Fruit fly (Drosophila melanogaster) whole organism, embryonic: ENCODE data around the gene GNBP3.

Experiments
- ATbp ChIP-seq: fragments of 200-800 bp; sonication (Bioruptor generic); optimal IDR thresholded peaks from 2 replicates; lab custom pipeline; 2017; ENCODE audit warnings: missing biosample characterization, mild to moderate bottlenecking, missing genetic modification characterization, missing genetic modification reagents
- Abd-B ChIP-seq: fragments of 200-800 bp; sonication (Bioruptor generic); optimal IDR thresholded peaks from 2 replicates; lab custom pipeline; 2018; ENCODE audit warnings: missing biosample characterization, mild to moderate bottlenecking, missing genetic modification characterization, moderate library complexity
- CG10321 ChIP-seq: fragments of 200-800 bp; sonication (Bioruptor generic); IDR thresholded peaks from 2 replicates; pipeline ENCODE4 v1.3.6; 2022; ENCODE audit warnings: missing biosample characterization, missing genetic modification characterization
- CG11398 ChIP-seq: fragments of 200-800 bp; sonication (Bioruptor generic); optimal IDR thresholded peaks from 2 replicates; lab custom pipeline; 2016; ENCODE audit warnings: missing biosample characterization, missing genetic modification characterization
- CG12219 ChIP-seq: fragments of 200-800 bp; sonication (Bioruptor generic); optimal IDR thresholded peaks from 3 replicates; lab custom pipeline; 2018; ENCODE audit warnings: missing biosample characterization, mild to moderate bottlenecking, missing genetic modification characterization
- CG12299 ChIP-seq: fragments of 200-800 bp; sonication (Bioruptor generic); optimal IDR thresholded peaks from 2 replicates; lab custom pipeline; 2018; ENCODE audit warnings: missing biosample characterization, mild to moderate bottlenecking, missing genetic modification characterization
- CG12769 ChIP-seq: fragments of 200-800 bp; sonication (Bioruptor generic); optimal IDR thresholded peaks from 2 replicates; lab custom pipeline; 2019; ENCODE audit warnings: missing biosample characterization, mild to moderate bottlenecking, missing genetic modification characterization, moderate library complexity
- CG14667 ChIP-seq: fragments of 200-800 bp; sonication (Bioruptor generic); IDR thresholded peaks from 2 replicates; pipeline ENCODE4 v1.3.6; 2022; ENCODE audit warnings: missing biosample characterization, missing genetic modification characterization
- CG14860 ChIP-seq: fragments of 200-800 bp; sonication (Bioruptor generic); IDR thresholded peaks from 3 replicates; pipeline ENCODE4 v1.3.6; 2022; ENCODE audit warnings: missing biosample characterization, missing genetic modification characterization; ENCODE audit not compliant: partially characterized antibody
- CG15696 ChIP-seq: fragments of 200-800 bp; sonication (Bioruptor generic); optimal IDR thresholded peaks from 2 replicates; lab custom pipeline; 2019; ENCODE audit warnings: missing biosample characterization, mild to moderate bottlenecking, missing genetic modification characterization, moderate library complexity
- CG16779 ChIP-seq: fragments of 200-800 bp; sonication (Bioruptor generic); IDR thresholded peaks from 2 replicates; pipeline ENCODE4 v1.3.6; 2022; ENCODE audit warnings: missing biosample characterization, missing genetic modification characterization
- CG16813 ChIP-seq: fragments of 200-800 bp; sonication (Bioruptor generic); IDR thresholded peaks from 3 replicates; pipeline ENCODE4 v1.3.6; 2022; ENCODE audit warnings: missing biosample characterization, missing genetic modification characterization; ENCODE audit not compliant: partially characterized antibody
- CG2116 ChIP-seq: fragments of 200-800 bp; sonication (Bioruptor generic); optimal IDR thresholded peaks from 3 replicates; lab custom pipeline; 2018; ENCODE audit warnings: missing biosample characterization, mild to moderate bottlenecking, missing genetic modification characterization
- CG2678 ChIP-seq: fragments of 200-800 bp; sonication (Bioruptor generic); optimal IDR thresholded peaks from 3 replicates; lab custom pipeline; 2019; ENCODE audit warnings: missing biosample characterization, mild to moderate bottlenecking, missing genetic modification characterization, moderate library complexity
- CG4360 ChIP-seq: fragments of 200-800 bp; sonication (Bioruptor generic); IDR thresholded peaks from 2 replicates; pipeline ENCODE4 v1.3.6; 2022; ENCODE audit warnings: missing biosample characterization, missing genetic modification characterization
- CG4404 ChIP-seq: fragments of 200-800 bp; sonication (Bioruptor generic); IDR thresholded peaks from 2 replicates; pipeline ENCODE4 v1.3.6; 2022; ENCODE audit warnings: missing biosample characterization, missing genetic modification characterization
- CG4424 ChIP-seq: fragments of 200-800 bp; sonication (Bioruptor generic); optimal IDR thresholded peaks from 3 replicates; lab custom pipeline; 2016; ENCODE audit warnings: missing biosample characterization, missing genetic modification characterization
- CG5180 ChIP-seq: fragments of 200-800 bp; sonication (Bioruptor generic); optimal IDR thresholded peaks from 3 replicates; lab custom pipeline; 2017; ENCODE audit warnings: missing biosample characterization, missing genetic modification characterization, mild to moderate bottlenecking, moderate library complexity, missing genetic modification reagents
- CG6175 ChIP-seq: fragments of 200-800 bp; sonication (Bioruptor generic); IDR thresholded peaks from 3 replicates; pipeline ENCODE4 v1.3.6; 2022; ENCODE audit warnings: missing biosample characterization, missing genetic modification characterization
- CG6813 ChIP-seq: fragments of 200-800 bp; sonication (Bioruptor generic); optimal IDR thresholded peaks from 2 replicates; lab custom pipeline; 2017; ENCODE audit warnings: missing biosample characterization, missing genetic modification characterization, mild to moderate bottlenecking, moderate library complexity, missing genetic modification reagents
- CG7963 ChIP-seq: fragments of 200-800 bp; sonication (Bioruptor generic); IDR thresholded peaks from 3 replicates; pipeline ENCODE4 v1.3.6; 2022; ENCODE audit warnings: missing biosample characterization, missing genetic modification characterization; ENCODE audit not compliant: partially characterized antibody
- CG8359 ChIP-seq: fragments of 200-800 bp; sonication (Bioruptor generic); optimal IDR thresholded peaks from 2 replicates; lab custom pipeline; 2017; ENCODE audit warnings: missing biosample characterization, mild to moderate bottlenecking, missing genetic modification characterization, borderline replicate concordance
- HLHmδ ChIP-seq: fragments of 200-800 bp; sonication (Bioruptor generic); optimal IDR thresholded peaks from 2 replicates; lab custom pipeline; 2018; ENCODE audit warnings: missing biosample characterization, mild to moderate bottlenecking, missing genetic modification characterization, moderate library complexity
- Med ChIP-seq: fragments of 200-800 bp; sonication (Bioruptor generic); peaks from one replicate; lab custom pipeline; 2016; ENCODE audit warnings: missing biosample characterization, missing genetic modification characterization, mild to moderate bottlenecking, inconsistent platforms, moderate library complexity
- Mes4 ChIP-seq: fragments of 200-800 bp; sonication (Bioruptor generic); optimal IDR thresholded peaks from 2 replicates; lab custom pipeline; 2016; ENCODE audit warnings: missing biosample characterization, missing genetic modification characterization
- Mrtf ChIP-seq: fragments of 200-800 bp; sonication (Bioruptor generic); IDR thresholded peaks from 3 replicates; pipeline ENCODE4 v1.3.6; 2022; ENCODE audit warnings: missing biosample characterization, missing genetic modification characterization
- Pdp1 ChIP-seq, 2 experiments: fragments of 200-800 bp; sonication (Bioruptor generic); optimal IDR thresholded peaks; 3 replicates each; lab custom pipeline; 2016; ENCODE audit warnings: missing biosample characterization in 2 of 2, missing genetic modification characterization in 2 of 2, mild to moderate bottlenecking in 1 of 2, moderate library complexity in 1 of 2
- Sox100B ChIP-seq: fragments of 200-800 bp; sonication (Bioruptor generic); optimal IDR thresholded peaks from 3 replicates; lab custom pipeline; 2018; ENCODE audit warnings: missing biosample characterization, mild to moderate bottlenecking, missing genetic modification characterization
- Ssrp ChIP-seq: fragments of 200-800 bp; sonication (Bioruptor generic); optimal IDR thresholded peaks from 2 replicates; lab custom pipeline; 2018; ENCODE audit warnings: missing biosample characterization, mild to moderate bottlenecking, missing genetic modification characterization, moderate library complexity
- Usf ChIP-seq: fragments of 200-800 bp; sonication (Bioruptor generic); optimal IDR thresholded peaks from 2 replicates; lab custom pipeline; 2017; ENCODE audit warnings: missing genotype, missing biosample characterization, missing genetic modification characterization
- Xbp1 ChIP-seq: fragments of 200-800 bp; sonication (Bioruptor generic); optimal IDR thresholded peaks from 3 replicates; lab custom pipeline; 2016; ENCODE audit warnings: missing biosample characterization, mild to moderate bottlenecking, missing genetic modification characterization
- Xrp1 ChIP-seq: fragments of 200-800 bp; sonication (Bioruptor generic); IDR thresholded peaks from 2 replicates; pipeline ENCODE4 v1.3.6; 2022; ENCODE audit warnings: missing biosample characterization, missing genetic modification characterization
- bowl ChIP-seq: fragments of 200-800 bp; sonication (Bioruptor generic); IDR thresholded peaks from 2 replicates; pipeline ENCODE4 v1.3.6; 2022; ENCODE audit warnings: missing biosample characterization, missing genetic modification characterization
- br ChIP-seq: fragments of >200 bp; optimal IDR thresholded peaks from 2 replicates; lab custom pipeline; 2017
- chif ChIP-seq, 2 experiments: fragments of 200-800 bp; sonication (Bioruptor generic); optimal IDR thresholded peaks; 3 replicates each; lab custom pipeline; 2016; ENCODE audit warnings: missing biosample characterization in 2 of 2, missing genetic modification characterization in 2 of 2
- dmrt99B ChIP-seq: fragments of 200-800 bp; sonication (Bioruptor generic); optimal IDR thresholded peaks from 2 replicates; lab custom pipeline; 2018; ENCODE audit warnings: missing biosample characterization, mild to moderate bottlenecking, missing genetic modification characterization, moderate library complexity
- exex ChIP-seq: fragments of 200-800 bp; sonication (Bioruptor generic); optimal IDR thresholded peaks from 4 replicates; lab custom pipeline; 2018; ENCODE audit warnings: missing biosample characterization, mild to moderate bottlenecking, missing genetic modification characterization, moderate library complexity
- fd64A ChIP-seq: fragments of 200-800 bp; sonication (Bioruptor generic); optimal IDR thresholded peaks from 3 replicates; lab custom pipeline; 2018; ENCODE audit warnings: missing biosample characterization, mild to moderate bottlenecking, missing genetic modification characterization
- gce ChIP-seq: fragments of 200-800 bp; sonication (Bioruptor generic); IDR thresholded peaks from 3 replicates; pipeline ENCODE4 v1.3.6; 2022; ENCODE audit warnings: missing biosample characterization, missing genetic modification characterization
- hb ChIP-seq: fragments of 200-800 bp; sonication (Bioruptor generic); IDR thresholded peaks from 3 replicates; pipeline ENCODE4 v1.3.6; 2022; ENCODE audit warnings: missing biosample characterization, missing genetic modification characterization; ENCODE audit not compliant: partially characterized antibody
- hbn ChIP-seq: fragments of 200-800 bp; sonication (Bioruptor generic); IDR thresholded peaks from 2 replicates; pipeline ENCODE4 v1.3.6; 2022; ENCODE audit warnings: missing biosample characterization, missing genetic modification characterization; ENCODE audit not compliant: partially characterized antibody
- hkb ChIP-seq, 2 experiments: fragments of 200-800 bp in 1 of 2; fragments of >200 bp in 1 of 2; sonication (Bioruptor generic) in 1 of 2; IDR thresholded peaks in 1 of 2; optimal IDR thresholded peaks in 1 of 2; 2 replicates each; pipeline versions ENCODE4 v1.3.6 to Lab custom; 2017 to 2022; ENCODE audit warnings: missing biosample characterization in 1 of 2, missing genetic modification characterization in 1 of 2
- luna ChIP-seq: fragments of 200-800 bp; sonication (Bioruptor generic); optimal IDR thresholded peaks from 2 replicates; lab custom pipeline; 2016; ENCODE audit warnings: missing biosample characterization, missing genetic modification characterization
- odd ChIP-seq: fragments of 200-800 bp; sonication (Bioruptor generic); optimal IDR thresholded peaks from 2 replicates; lab custom pipeline; 2017; ENCODE audit warnings: missing biosample characterization, mild to moderate bottlenecking, missing genetic modification characterization
- repo ChIP-seq: fragments of 200-800 bp; sonication (Bioruptor generic); optimal IDR thresholded peaks from 2 replicates; lab custom pipeline; 2016; ENCODE audit warnings: missing biosample characterization, missing genetic modification characterization
- salm ChIP-seq: fragments of 200-800 bp; sonication (Bioruptor generic); optimal IDR thresholded peaks from 2 replicates; lab custom pipeline; 2018; ENCODE audit warnings: missing biosample characterization, mild to moderate bottlenecking, missing genetic modification characterization
- so ChIP-seq: fragments of 200-800 bp; sonication (Bioruptor generic); IDR thresholded peaks from 3 replicates; pipeline ENCODE4 v1.3.6; 2022; ENCODE audit warnings: missing biosample characterization, missing genetic modification characterization
- sqz ChIP-seq: fragments of 200-800 bp; sonication (Bioruptor generic); optimal IDR thresholded peaks from 3 replicates; lab custom pipeline; 2018; ENCODE audit warnings: missing biosample characterization, mild to moderate bottlenecking, missing genetic modification characterization
- unpg ChIP-seq: fragments of 200-800 bp; sonication (Bioruptor generic); optimal IDR thresholded peaks from 3 replicates; lab custom pipeline; 2018; ENCODE audit warnings: missing biosample characterization, mild to moderate bottlenecking, missing genetic modification characterization, moderate library complexity
- wor ChIP-seq: fragments of 200-800 bp; sonication (Bioruptor generic); IDR thresholded peaks from 2 replicates; pipeline ENCODE4 v1.3.6; 2022; ENCODE audit warnings: missing biosample characterization, missing genetic modification characterization

Gene GNBP3

dm6 chr3L:8925679-8926078 lies 29.1 kb upstream of the GNBP3 start (continued):
- TF ChIP-seq exex (tag; lab: Kevin White, UChicago) (no peak), CG6175 (GFP tag; lab: Robert Waterston, UW) (no peak), fd64A (GFP tag; lab: Kevin White, UChicago) (peak; percentile 78), dmrt99B (tag; lab: Kevin White, UChicago) (peak; percentile 12), hb (no peak), CG2116 (peak; percentile 17), Abd-B (GFP tag; lab: Kevin White, UChicago) (no peak), CG12219 (GFP tag; lab: Kevin White, UChicago) (peak; percentile 27), hkb (optimal IDR thresholded peaks at IDR 0.05; lab: Kevin White, UChicago) (no peak), hkb (GFP tag; IDR thresholded peaks at IDR 0.05; lab: Robert Waterston, UW) (peak; percentile 54), Sox100B (GFP tag; lab: Kevin White, UChicago) (peak; percentile 60), sqz (GFP tag; lab: Kevin White, UChicago) (peak; percentile 14), luna (GFP tag; lab: Kevin White, UChicago) (no peak), CG5180 (GFP tag; lab: Kevin White, UChicago) (peak; percentile 9), odd (GFP tag; lab: Kevin White, UChicago) (peak; percentile 63), CG6813 (GFP tag; lab: Kevin White, UChicago) (peak; percentile 48), CG2678 (tag; lab: Kevin White, UChicago) (peak; percentile 67), CG12299 (tag; lab: Kevin White, UChicago) (peak; percentile 18), Xbp1 (GFP tag; lab: Kevin White, UChicago) (no peak), chif (GFP tag; optimal IDR thresholded peaks at IDR 0.05; lab: Kevin White, UChicago) (no peak), bowl (no peak), Usf (no peak), so (GFP tag; lab: Robert Waterston, UW) (no peak), CG16813 (GFP tag; lab: Robert Waterston, UW) (no peak), salm (tag; lab: Kevin White, UChicago) (no peak), CG16779 (GFP tag; lab: Robert Waterston, UW) (no peak), CG8359 (no peak), Xrp1 (GFP tag; lab: Robert Waterston, UW) (peak; percentile 74), CG14860 (GFP tag; lab: Robert Waterston, UW) (no peak), Pdp1 (GFP tag; optimal IDR thresholded peaks at IDR 0.05; lab: Kevin White, UChicago) (no peak), repo (GFP tag; lab: Kevin White, UChicago) (no peak), CG14667 (no peak), Mrtf (GFP tag; lab: Robert Waterston, UW) (no peak), hbn (GFP tag; lab: Robert Waterston, UW) (no peak), Ssrp (tag; lab: Kevin White, UChicago) (no peak), CG4404 (no peak), Med (GFP tag; lab: Kevin White, UChicago) (peak; percentile 54), CG15696 (tag; lab: Kevin White, UChicago) (peak; percentile 33), CG7963 (GFP tag; lab: Robert Waterston, UW) (no peak), CG12769 (tag; lab: Kevin White, UChicago) (no peak), unpg (GFP tag; lab: Kevin White, UChicago) (peak; percentile 36), CG10321 (GFP tag; lab: Robert Waterston, UW) (no peak), br (lab: Kevin White, UChicago) (no peak), HLHmδ (GFP tag; lab: Kevin White, UChicago) (no peak), gce (GFP tag; lab: Robert Waterston, UW) (peak; percentile 59; the same call in 2 of the 3 replicates), CG4360 (GFP tag; lab: Robert Waterston, UW) (no peak), CG4424 (GFP tag; lab: Kevin White, UChicago) (no peak), wor (GFP tag; lab: Robert Waterston, UW) (no peak), CG11398 (GFP tag; lab: Kevin White, UChicago) (peak; percentile 14), Mes4 (GFP tag; lab: Kevin White, UChicago) (peak; percentile 35), ATbp (GFP tag; lab: Kevin White, UChicago) (peak; percentile 94)
